ENCODE assay signal across 1 fruit fly cellular context in the genomic region with DNA sequence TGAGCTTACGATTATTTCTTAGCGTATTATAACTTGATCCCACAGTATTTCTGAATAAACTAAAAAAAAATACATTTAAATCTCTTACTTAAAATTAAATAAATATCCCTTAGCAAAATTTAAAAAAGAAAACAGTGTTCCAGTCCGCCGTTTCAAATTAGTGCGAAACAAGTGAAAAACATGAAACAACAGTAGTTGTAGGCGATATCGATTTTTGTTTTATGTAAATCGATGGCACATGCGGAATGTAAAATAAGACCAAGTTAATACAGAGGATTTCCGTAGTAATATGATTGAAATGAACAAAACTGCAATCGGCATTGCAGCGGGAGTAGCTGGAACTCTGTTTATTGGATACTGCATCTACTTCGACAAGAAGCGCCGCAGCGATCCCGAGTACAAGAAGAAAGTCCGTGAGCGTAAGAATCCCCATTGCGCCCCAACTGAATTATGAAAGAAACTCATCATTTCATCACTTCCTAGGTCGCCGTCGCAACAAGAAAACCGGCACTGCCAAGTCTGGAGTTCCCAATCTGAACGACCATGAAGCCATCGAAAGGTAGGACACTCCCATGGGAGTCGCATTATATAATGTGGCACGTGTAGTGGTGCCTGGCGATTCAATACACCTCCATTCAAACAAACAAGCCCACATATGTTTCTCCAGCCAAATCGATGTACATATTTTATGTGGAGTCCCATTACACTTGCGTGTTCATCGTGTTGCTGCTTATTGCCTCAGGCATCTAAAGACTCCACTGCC.
TF ChIP-seq lines count a peak whose summit lies in the region.

No protein-coding gene starts in this region.

TF ChIP-seq in whole organism, embryonic, 481 proteins besides CTCF, POLR2A, EP300 and RAD21 (continued from another document):
- TF ChIP-seq Scr (GFP tag; IDR thresholded peaks at IDR 0.05; lab: Robert Waterston, UW; ENCODE audit: partially characterized antibody) (0 out of 2 replicates have a peak, but pooled peaks have one; percentile 13), exex (tag; optimal IDR thresholded peaks at IDR 0.05; lab: Kevin White, UChicago) (no peak), cg (GFP tag; optimal IDR thresholded peaks at IDR 0.05; lab: Kevin White, UChicago) (no peak), CG13287 (GFP tag; IDR thresholded peaks at IDR 0.05; lab: Robert Waterston, UW; ENCODE audit: partially characterized antibody) (0 out of 2 replicates have a peak, but pooled peaks have one; percentile 22), abd-A (tag; optimal IDR thresholded peaks at IDR 0.05; lab: Kevin White, UChicago) (no peak), Opbp (GFP tag; IDR thresholded peaks at IDR 0.05; lab: Robert Waterston, UW; ENCODE audit: partially characterized antibody) (no peak), slbo (GFP tag; IDR thresholded peaks at IDR 0.05; lab: Robert Waterston, UW) (no peak), CG14860 (GFP tag; IDR thresholded peaks at IDR 0.05; lab: Robert Waterston, UW; ENCODE audit: partially characterized antibody) (peak; percentile 29; the same call in 1 of the 3 replicates), CG7928 (GFP tag; optimal IDR thresholded peaks at IDR 0.05; lab: Kevin White, UChicago) (no peak), CG9437 (GFP tag; optimal IDR thresholded peaks at IDR 0.05; lab: Kevin White, UChicago) (no peak), ATbp (GFP tag; optimal IDR thresholded peaks at IDR 0.05; lab: Kevin White, UChicago) (no peak), Hr39 (optimal IDR thresholded peaks at IDR 0.05; lab: Kevin White, UChicago) (no peak), CG32772 (GFP tag; IDR thresholded peaks at IDR 0.05; lab: Robert Waterston, UW) (no peak), sr (GFP tag; IDR thresholded peaks at IDR 0.05; lab: Robert Waterston, UW) (no peak), CG11093 (GFP tag; IDR thresholded peaks at IDR 0.05; lab: Robert Waterston, UW) (no peak), Doc2 (GFP tag; IDR thresholded peaks at IDR 0.05; lab: Robert Waterston, UW) (no peak), CG12236 (GFP tag; optimal IDR thresholded peaks at IDR 0.05; lab: Kevin White, UChicago) (no peak), E2f2 (GFP tag; IDR thresholded peaks at IDR 0.05; lab: Robert Waterston, UW) (no peak), chif (GFP tag; optimal IDR thresholded peaks at IDR 0.05; lab: Kevin White, UChicago) (no peak), nmo (GFP tag; optimal IDR thresholded peaks at IDR 0.05; lab: Kevin White, UChicago) (peak; percentile 15), Doc3 (GFP tag; IDR thresholded peaks at IDR 0.05; lab: Robert Waterston, UW; ENCODE audit: partially characterized antibody) (no peak), Mad (GFP tag; optimal IDR thresholded peaks at IDR 0.05; lab: Kevin White, UChicago) (no peak), Abd-B (GFP tag; optimal IDR thresholded peaks at IDR 0.05; lab: Kevin White, UChicago) (no peak), onecut (GFP tag; IDR thresholded peaks at IDR 0.05; lab: Robert Waterston, UW) (peak; percentile 94), MBD-R2 (GFP tag; IDR thresholded peaks at IDR 0.05; lab: Robert Waterston, UW) (peak; percentile 38; the same call in 1 of the 2 replicates), Bgb (GFP tag; IDR thresholded peaks at IDR 0.05; lab: Robert Waterston, UW; ENCODE audit: partially characterized antibody) (no peak), Neu2 (GFP tag; optimal IDR thresholded peaks at IDR 0.05; lab: Kevin White, UChicago; ENCODE audit: borderline replicate concordance) (no peak), CG14710 (tag; optimal IDR thresholded peaks at IDR 0.05; lab: Kevin White, UChicago) (peak; percentile 17), CG18599 (GFP tag; optimal IDR thresholded peaks at IDR 0.05; lab: Kevin White, UChicago) (no peak), unpg (GFP tag; optimal IDR thresholded peaks at IDR 0.05; lab: Kevin White, UChicago) (no peak), usp (GFP tag; optimal IDR thresholded peaks at IDR 0.05; lab: Kevin White, UChicago) (no peak), CG10147 (GFP tag; optimal IDR thresholded peaks at IDR 0.05; lab: Kevin White, UChicago) (no peak), CG8290 (GFP tag; optimal IDR thresholded peaks at IDR 0.05; lab: Kevin White, UChicago) (no peak), CG8290 (tag; optimal IDR thresholded peaks at IDR 0.05; lab: Kevin White, UChicago) (no peak), Oli (tag; optimal IDR thresholded peaks at IDR 0.05; lab: Kevin White, UChicago) (no peak), trem (tag; optimal IDR thresholded peaks at IDR 0.05; lab: Kevin White, UChicago) (peak; percentile 18), inv (GFP tag; IDR thresholded peaks at IDR 0.05; lab: Robert Waterston, UW; ENCODE audit: partially characterized antibody) (no peak), CG10543 (GFP tag; optimal IDR thresholded peaks at IDR 0.05; lab: Kevin White, UChicago) (no peak), CG4328 (GFP tag; optimal IDR thresholded peaks at IDR 0.05; lab: Kevin White, UChicago) (no peak), Lpt (GFP tag; optimal IDR thresholded peaks at IDR 0.05; lab: Kevin White, UChicago) (no peak), Fer1 (GFP tag; optimal IDR thresholded peaks at IDR 0.05; lab: Kevin White, UChicago) (no peak), Mes4 (GFP tag; optimal IDR thresholded peaks at IDR 0.05; lab: Kevin White, UChicago) (no peak), CG1603 (tag; optimal IDR thresholded peaks at IDR 0.05; lab: Kevin White, UChicago) (peak; percentile 99), hbn (GFP tag; IDR thresholded peaks at IDR 0.05; lab: Robert Waterston, UW; ENCODE audit: partially characterized antibody) (no peak), btn (GFP tag; optimal IDR thresholded peaks at IDR 0.05; lab: Kevin White, UChicago) (no peak), CG11695 (GFP tag; IDR thresholded peaks at IDR 0.05; lab: Robert Waterston, UW) (no peak), gsb (GFP tag; IDR thresholded peaks at IDR 0.05; lab: Robert Waterston, UW) (no peak), pfk (GFP tag; optimal IDR thresholded peaks at IDR 0.05; lab: Kevin White, UChicago) (peak; percentile 97), zfh2 (GFP tag; optimal IDR thresholded peaks at IDR 0.05; lab: Kevin White, UChicago) (no peak), Pdp1 (GFP tag; optimal IDR thresholded peaks at IDR 0.05; lab: Kevin White, UChicago) (peak in 1 of 2 experiments; percentile 91), ind (GFP tag; optimal IDR thresholded peaks at IDR 0.05; lab: Kevin White, UChicago) (no peak), CG12769 (tag; optimal IDR thresholded peaks at IDR 0.05; lab: Kevin White, UChicago) (no peak), CG7357 (GFP tag; IDR thresholded peaks at IDR 0.05; lab: Robert Waterston, UW) (no peak), nau (GFP tag; optimal IDR thresholded peaks at IDR 0.05; lab: Kevin White, UChicago) (no peak), Fer2 (tag; optimal IDR thresholded peaks at IDR 0.05; lab: Kevin White, UChicago) (no peak), lola (GFP tag; optimal IDR thresholded peaks at IDR 0.05; lab: Kevin White, UChicago) (no peak), Max (GFP tag; optimal IDR thresholded peaks at IDR 0.05; lab: Kevin White, UChicago) (no peak), Elba2 (GFP tag; optimal IDR thresholded peaks at IDR 0.05; lab: Kevin White, UChicago) (no peak), Hand (GFP tag; optimal IDR thresholded peaks at IDR 0.05; lab: Kevin White, UChicago) (no peak), Side (GFP tag; optimal IDR thresholded peaks at IDR 0.05; lab: Kevin White, UChicago) (no peak), chn (GFP tag; optimal IDR thresholded peaks at IDR 0.05; lab: Kevin White, UChicago) (no peak), CG2712 (tag; optimal IDR thresholded peaks at IDR 0.05; lab: Kevin White, UChicago) (no peak), Dref (GFP tag; IDR thresholded peaks at IDR 0.05; lab: Robert Waterston, UW) (peak; percentile 66), CG10959 (GFP tag; IDR thresholded peaks at IDR 0.05; lab: Robert Waterston, UW) (no peak), CG15514 (GFP tag; optimal IDR thresholded peaks at IDR 0.05; lab: Kevin White, UChicago) (peak; percentile 12), pnt (GFP tag; optimal IDR thresholded peaks at IDR 0.05; lab: Kevin White, UChicago) (no peak), unc-4 (GFP tag; IDR thresholded peaks at IDR 0.05; lab: Robert Waterston, UW; ENCODE audit: partially characterized antibody) (0 out of 2 replicates have a peak, but pooled peaks have one; percentile 15), CG15601 (tag; optimal IDR thresholded peaks at IDR 0.05; lab: Kevin White, UChicago) (no peak), BEAF-32 (GFP tag; optimal IDR thresholded peaks at IDR 0.05; lab: Kevin White, UChicago) (peak; percentile 40), jigr1 (GFP tag; IDR thresholded peaks at IDR 0.05; lab: Robert Waterston, UW) (peak; percentile 49; the same call in 1 of the 3 replicates), CG6813 (GFP tag; optimal IDR thresholded peaks at IDR 0.05; lab: Kevin White, UChicago) (no peak), CG17912 (GFP tag; optimal IDR thresholded peaks at IDR 0.05; lab: Kevin White, UChicago) (peak; percentile 4), Dll (GFP tag; IDR thresholded peaks at IDR 0.05; lab: Robert Waterston, UW; ENCODE audit: partially characterized antibody) (peak; percentile 47; the same call in 2 of the 4 replicates), tap (tag; optimal IDR thresholded peaks at IDR 0.05; lab: Kevin White, UChicago) (no peak), dan (GFP tag; IDR thresholded peaks at IDR 0.05; lab: Robert Waterston, UW) (no peak), CG11723 (GFP tag; optimal IDR thresholded peaks at IDR 0.05; lab: Kevin White, UChicago) (peak; percentile 44), D19A (tag; optimal IDR thresholded peaks at IDR 0.05; lab: Kevin White, UChicago) (no peak), da (GFP tag; optimal IDR thresholded peaks at IDR 0.05; lab: Kevin White, UChicago) (no peak), mld (GFP tag; IDR thresholded peaks at IDR 0.05; lab: Robert Waterston, UW; ENCODE audit: partially characterized antibody) (no peak), Dp (GFP tag; optimal IDR thresholded peaks at IDR 0.05; lab: Kevin White, UChicago) (peak; percentile 4), CG13894 (tag; optimal IDR thresholded peaks at IDR 0.05; lab: Kevin White, UChicago) (no peak), CG31441 (GFP tag; IDR thresholded peaks at IDR 0.05; lab: Robert Waterston, UW) (no peak), prd (optimal IDR thresholded peaks at IDR 0.05; lab: Kevin White, UChicago) (no peak), prd (GFP tag; IDR thresholded peaks at IDR 0.05; lab: Robert Waterston, UW) (no peak), vnd (GFP tag; IDR thresholded peaks at IDR 0.05; lab: Robert Waterston, UW; ENCODE audit: partially characterized antibody) (no peak), chm (GFP tag; IDR thresholded peaks at IDR 0.05; lab: Robert Waterston, UW) (no peak), tx (GFP tag; optimal IDR thresholded peaks at IDR 0.05; lab: Kevin White, UChicago) (no peak), kay (GFP tag; optimal IDR thresholded peaks at IDR 0.05; lab: Kevin White, UChicago) (no peak), pzg (GFP tag; optimal IDR thresholded peaks at IDR 0.05; lab: Kevin White, UChicago) (peak; percentile 44), CG43689 (GFP tag; IDR thresholded peaks at IDR 0.05; lab: Robert Waterston, UW) (no peak), Kr (GFP tag; optimal IDR thresholded peaks at IDR 0.05; lab: Kevin White, UChicago) (no peak), CG17829 (tag; optimal IDR thresholded peaks at IDR 0.05; lab: Kevin White, UChicago) (peak; percentile 32), CG4617 (GFP tag; optimal IDR thresholded peaks at IDR 0.05; lab: Kevin White, UChicago; ENCODE audit: borderline replicate concordance) (peak; percentile 62), B-H2 (GFP tag; optimal IDR thresholded peaks at IDR 0.05; lab: Kevin White, UChicago) (no peak), insv (GFP tag; optimal IDR thresholded peaks at IDR 0.05; lab: Kevin White, UChicago) (peak in 1 of 2 experiments; percentile 24), CG1024 (GFP tag; IDR thresholded peaks at IDR 0.05; lab: Robert Waterston, UW) (peak; percentile 92), CG33557 (GFP tag; optimal IDR thresholded peaks at IDR 0.05; lab: Kevin White, UChicago) (peak; percentile 11), cad (GFP tag; optimal IDR thresholded peaks at IDR 0.05; lab: Kevin White, UChicago) (no peak), knrl (GFP tag; IDR thresholded peaks at IDR 0.05; lab: Robert Waterston, UW; ENCODE audit: partially characterized antibody) (no peak), CG17802 (tag; optimal IDR thresholded peaks at IDR 0.05; lab: Kevin White, UChicago) (peak; percentile 58), CG12659 (GFP tag; optimal IDR thresholded peaks at IDR 0.05; lab: Kevin White, UChicago) (peak; percentile 61), CG3838 (GFP tag; optimal IDR thresholded peaks at IDR 0.05; lab: Kevin White, UChicago) (no peak), CG31224 (GFP tag; IDR thresholded peaks at IDR 0.05; lab: Robert Waterston, UW) (no peak), CG12942 (GFP tag; optimal IDR thresholded peaks at IDR 0.05; lab: Kevin White, UChicago) (no peak), CG18476 (GFP tag; optimal IDR thresholded peaks at IDR 0.05; lab: Kevin White, UChicago) (no peak), so (GFP tag; IDR thresholded peaks at IDR 0.05; lab: Robert Waterston, UW) (no peak), Sry-δ (GFP tag; optimal IDR thresholded peaks at IDR 0.05; lab: Kevin White, UChicago) (peak; percentile 23), CG9932 (GFP tag; IDR thresholded peaks at IDR 0.05; lab: Robert Waterston, UW) (no peak), ems (GFP tag; optimal IDR thresholded peaks at IDR 0.05; lab: Kevin White, UChicago) (no peak), row (GFP tag; IDR thresholded peaks at IDR 0.05; lab: Robert Waterston, UW) (peak; percentile 55), Xrp1 (GFP tag; IDR thresholded peaks at IDR 0.05; lab: Robert Waterston, UW) (no peak), vvl (GFP tag; IDR thresholded peaks at IDR 0.05; lab: Robert Waterston, UW) (peak; percentile 18; the same call in 1 of the 2 replicates), ken (GFP tag; IDR thresholded peaks at IDR 0.05; lab: Robert Waterston, UW) (no peak), CG8281 (tag; optimal IDR thresholded peaks at IDR 0.05; lab: Kevin White, UChicago) (no peak), CHES-1-like (GFP tag; optimal IDR thresholded peaks at IDR 0.05; lab: Kevin White, UChicago) (no peak), zen (tag; optimal IDR thresholded peaks at IDR 0.05; lab: Kevin White, UChicago) (peak; percentile 2), stwl (tag; optimal IDR thresholded peaks at IDR 0.05; lab: Kevin White, UChicago) (peak; percentile 37), corto (GFP tag; optimal IDR thresholded peaks at IDR 0.05; lab: Kevin White, UChicago) (no peak), MESR4 (GFP tag; optimal IDR thresholded peaks at IDR 0.05; lab: Kevin White, UChicago) (peak; percentile 89)
